Fruit fly (Drosophila melanogaster): ENCODE measurements around the gene CG42675.
A peak's percentile ranks its signal among the peaks of the same experiment; 100 is the strongest.

Gene CG42675

DNA sequence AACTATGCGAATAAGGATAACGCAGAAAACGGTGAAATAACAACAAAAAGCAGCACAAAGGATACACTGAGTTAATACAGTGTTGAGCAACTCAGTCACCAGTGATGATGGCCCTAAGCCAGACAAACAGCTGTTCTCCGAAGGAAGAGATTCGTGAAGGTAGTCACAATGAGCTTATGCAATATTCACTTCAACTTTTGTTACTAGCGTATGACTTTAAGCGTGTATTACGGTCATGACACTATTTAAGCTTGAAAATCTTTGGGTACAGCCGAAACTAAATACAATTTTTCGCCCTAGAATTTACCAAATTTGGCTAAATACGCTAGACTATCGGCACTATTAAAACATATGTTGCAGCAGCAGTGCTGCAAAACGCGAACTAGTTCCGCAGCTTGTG is 42.8 kb downstream of the CG42675 start, which contains the start of the genes disp and ECSIT (continued):
- TF ChIP-seq ssp (GFP tag; IDR thresholded peaks at IDR 0.05) (no peak), zfh1 (GFP tag; IDR thresholded peaks at IDR 0.05) (no peak), jumu (GFP tag; optimal IDR thresholded peaks at IDR 0.05) (peak; percentile 34), CG17328 (GFP tag; IDR thresholded peaks at IDR 0.05) (no peak), CG3726 (GFP tag; IDR thresholded peaks at IDR 0.05) (no peak), CG2202 (tag; optimal IDR thresholded peaks at IDR 0.05) (no peak), HLHmδ (GFP tag; optimal IDR thresholded peaks at IDR 0.05) (no peak), prd (optimal IDR thresholded peaks at IDR 0.05) (no peak), prd (GFP tag; IDR thresholded peaks at IDR 0.05) (0 out of 3 replicates have a peak, but pooled peaks have one; percentile 24), grn (GFP tag; optimal IDR thresholded peaks at IDR 0.05) (no peak), pfk (GFP tag; optimal IDR thresholded peaks at IDR 0.05) (no peak), pros (GFP tag; optimal IDR thresholded peaks at IDR 0.05) (no peak), CG8478 (optimal IDR thresholded peaks at IDR 0.05) (no peak), stwl (tag; optimal IDR thresholded peaks at IDR 0.05) (peak; percentile 53), Hey (tag; optimal IDR thresholded peaks at IDR 0.05) (no peak), BtbVII (GFP tag; optimal IDR thresholded peaks at IDR 0.05) (no peak), GATAe (GFP tag; conservative IDR thresholded peaks at IDR 0.05) (no peak), Mrtf (GFP tag; IDR thresholded peaks at IDR 0.05) (no peak), dpn (GFP tag; optimal IDR thresholded peaks at IDR 0.05) (no peak), CG3847 (GFP tag; IDR thresholded peaks at IDR 0.05) (0 out of 2 replicates have a peak, but pooled peaks have one; percentile 22), her (GFP tag; optimal IDR thresholded peaks at IDR 0.05) (no peak), CG18476 (GFP tag; optimal IDR thresholded peaks at IDR 0.05) (no peak), NfI (GFP tag; optimal IDR thresholded peaks at IDR 0.05) (no peak), CG9215 (GFP tag; IDR thresholded peaks at IDR 0.05) (no peak), knrl (GFP tag; IDR thresholded peaks at IDR 0.05; ENCODE audit: partially characterized antibody) (peak; percentile 46; the same call in 1 of the 3 replicates), fd64A (GFP tag; optimal IDR thresholded peaks at IDR 0.05) (no peak), MBD-R2 (GFP tag; IDR thresholded peaks at IDR 0.05) (peak; percentile 81), z (GFP tag; IDR thresholded peaks at IDR 0.05) (no peak), CG31441 (GFP tag; IDR thresholded peaks at IDR 0.05) (no peak), Deaf1 (tag; optimal IDR thresholded peaks at IDR 0.05) (no peak), CG13287 (GFP tag; IDR thresholded peaks at IDR 0.05; ENCODE audit: partially characterized antibody) (peak; percentile 33; the same call in 1 of the 2 replicates), NC2α (GFP tag; optimal IDR thresholded peaks at IDR 0.05) (no peak), CG12155 (GFP tag; optimal IDR thresholded peaks at IDR 0.05) (peak; percentile 4), Chrac-16 (GFP tag; optimal IDR thresholded peaks at IDR 0.05) (peak; percentile 2), CG8765 (GFP tag; IDR thresholded peaks at IDR 0.05) (no peak), CG8388 (GFP tag; optimal IDR thresholded peaks at IDR 0.05) (no peak), CG8944 (GFP tag; optimal IDR thresholded peaks at IDR 0.05) (no peak), pita (GFP tag; optimal IDR thresholded peaks at IDR 0.05) (no peak), wdn (GFP tag; IDR thresholded peaks at IDR 0.05) (no peak), gcm (GFP tag; optimal IDR thresholded peaks at IDR 0.05) (no peak), CG10267 (tag; optimal IDR thresholded peaks at IDR 0.05) (peak; percentile 95), gfzf (GFP tag; optimal IDR thresholded peaks at IDR 0.05) (peak; percentile 9), Mes4 (GFP tag; optimal IDR thresholded peaks at IDR 0.05) (no peak), ab (GFP tag; optimal IDR thresholded peaks at IDR 0.05) (peak; percentile 3), sr (GFP tag; IDR thresholded peaks at IDR 0.05) (no peak), br (optimal IDR thresholded peaks at IDR 0.05) (no peak), CG14965 (GFP tag; optimal IDR thresholded peaks at IDR 0.05; ENCODE audit: borderline replicate concordance) (no peak), trem (tag; optimal IDR thresholded peaks at IDR 0.05) (peak; percentile 56), exex (tag; optimal IDR thresholded peaks at IDR 0.05) (no peak), dm (GFP tag; optimal IDR thresholded peaks at IDR 0.05) (peak; percentile 64), cwo (GFP tag; optimal IDR thresholded peaks at IDR 0.05) (no peak), Xrp1 (GFP tag; IDR thresholded peaks at IDR 0.05) (no peak), CG3838 (GFP tag; optimal IDR thresholded peaks at IDR 0.05) (no peak)
